Fruit fly (Drosophila melanogaster) whole organism, embryonic: ENCODE measurements around the gene CG15894.

Experiments used
- Antp ChIP-seq: fragments of 200-800 bp; sonication (Bioruptor generic); optimal IDR thresholded peaks from 3 replicates; lab custom pipeline; 2016; ENCODE audit warnings: missing biosample characterization, missing genetic modification characterization
- BtbVII ChIP-seq: fragments of 200-800 bp; sonication (Bioruptor generic); optimal IDR thresholded peaks from 3 replicates; lab custom pipeline; 2017; ENCODE audit warnings: missing biosample characterization, mild to moderate bottlenecking, missing genetic modification characterization
- CG10321 ChIP-seq: fragments of 200-800 bp; sonication (Bioruptor generic); IDR thresholded peaks from 2 replicates; pipeline ENCODE4 v1.3.6; 2022; ENCODE audit warnings: missing biosample characterization, missing genetic modification characterization
- CG11085 ChIP-seq: fragments of 200-800 bp; sonication (Bioruptor generic); IDR thresholded peaks from 2 replicates; pipeline ENCODE4 v1.3.6; 2022; ENCODE audit warnings: missing biosample characterization, missing genetic modification characterization
- CG12299 ChIP-seq: fragments of 200-800 bp; sonication (Bioruptor generic); optimal IDR thresholded peaks from 2 replicates; lab custom pipeline; 2018; ENCODE audit warnings: missing biosample characterization, mild to moderate bottlenecking, missing genetic modification characterization
- CG12659 ChIP-seq: fragments of 200-800 bp; sonication (Bioruptor generic); optimal IDR thresholded peaks from 3 replicates; lab custom pipeline; 2017; ENCODE audit warnings: mild to moderate bottlenecking, missing biosample characterization, missing genetic modification reagents, missing genetic modification characterization
- CG13287 ChIP-seq: fragments of 200-800 bp; sonication (Bioruptor generic); IDR thresholded peaks from 2 replicates; pipeline ENCODE4 v1.3.6; 2022; ENCODE audit warnings: missing biosample characterization, missing genetic modification characterization; ENCODE audit not compliant: partially characterized antibody
- CG13424 ChIP-seq: fragments of 200-800 bp; sonication (Bioruptor generic); optimal IDR thresholded peaks from 2 replicates; lab custom pipeline; 2019; ENCODE audit warnings: missing biosample characterization, mild to moderate bottlenecking, missing genetic modification characterization, moderate library complexity
- CG14860 ChIP-seq: fragments of 200-800 bp; sonication (Bioruptor generic); IDR thresholded peaks from 3 replicates; pipeline ENCODE4 v1.3.6; 2022; ENCODE audit warnings: missing biosample characterization, missing genetic modification characterization; ENCODE audit not compliant: partially characterized antibody
- CG15479 ChIP-seq: fragments of 200-800 bp; sonication (Bioruptor generic); optimal IDR thresholded peaks from 3 replicates; lab custom pipeline; 2019; ENCODE audit warnings: missing biosample characterization, mild to moderate bottlenecking, missing genetic modification characterization, moderate library complexity
- CG16863 ChIP-seq: fragments of 200-800 bp; sonication (Bioruptor generic); optimal IDR thresholded peaks from 3 replicates; lab custom pipeline; 2016; ENCODE audit warnings: missing biosample characterization, missing genetic modification characterization
- CG17359 ChIP-seq: fragments of 200-800 bp; sonication (Bioruptor generic); optimal IDR thresholded peaks from 3 replicates; lab custom pipeline; 2018; ENCODE audit warnings: missing biosample characterization, mild to moderate bottlenecking, missing genetic modification characterization, moderate library complexity
- CG18262 ChIP-seq: fragments of 200-800 bp; optimal IDR thresholded peaks from 3 replicates; lab custom pipeline; 2019; ENCODE audit warnings: missing biosample characterization, mild to moderate bottlenecking, missing genetic modification characterization, moderate library complexity
- CG2678 ChIP-seq: fragments of 200-800 bp; sonication (Bioruptor generic); optimal IDR thresholded peaks from 3 replicates; lab custom pipeline; 2019; ENCODE audit warnings: missing biosample characterization, mild to moderate bottlenecking, missing genetic modification characterization, moderate library complexity
- CG4854 ChIP-seq: fragments of 200-800 bp; sonication (Bioruptor generic); optimal IDR thresholded peaks from 2 replicates; lab custom pipeline; 2016; ENCODE audit warnings: missing biosample characterization, missing genetic modification characterization, inconsistent platforms
- CG5953 ChIP-seq: fragments of 200-800 bp; sonication (Bioruptor generic); IDR thresholded peaks from 2 replicates; pipeline ENCODE4 v1.3.6; 2022; ENCODE audit warnings: missing biosample characterization, missing genetic modification characterization
- CG6683 ChIP-seq: fragments of 200-800 bp; sonication (Bioruptor generic); optimal IDR thresholded peaks from 2 replicates; lab custom pipeline; 2017; ENCODE audit warnings: missing biosample characterization, mild to moderate bottlenecking, missing genetic modification characterization, missing genetic modification reagents
- CG8281 ChIP-seq: fragments of 200-800 bp; sonication (Bioruptor generic); optimal IDR thresholded peaks from 2 replicates; lab custom pipeline; 2018; ENCODE audit warnings: missing biosample characterization, mild to moderate bottlenecking, missing genetic modification characterization, moderate library complexity
- CG8388 ChIP-seq: fragments of 200-800 bp; sonication (Bioruptor generic); optimal IDR thresholded peaks from 2 replicates; lab custom pipeline; 2019; ENCODE audit warnings: missing biosample characterization, mild to moderate bottlenecking, missing genetic modification characterization, moderate library complexity
- CG9797 ChIP-seq: fragments of 200-800 bp; sonication (Bioruptor generic); optimal IDR thresholded peaks from 3 replicates; lab custom pipeline; 2018; ENCODE audit warnings: missing biosample characterization, mild to moderate bottlenecking, missing genetic modification characterization
- CrebB ChIP-seq: fragments of 200-800 bp; sonication (Bioruptor generic); optimal IDR thresholded peaks from 3 replicates; lab custom pipeline; 2018; ENCODE audit warnings: missing biosample characterization, mild to moderate bottlenecking, missing genetic modification characterization
- D19B ChIP-seq: fragments of 200-800 bp; sonication (Bioruptor generic); optimal IDR thresholded peaks from 2 replicates; lab custom pipeline; 2017; ENCODE audit warnings: missing biosample characterization, mild to moderate bottlenecking, missing genetic modification characterization
- Dbx ChIP-seq: fragments of 200-800 bp; sonication (Bioruptor generic); IDR thresholded peaks from 3 replicates; pipeline ENCODE4 v1.3.6; 2022; ENCODE audit warnings: missing biosample characterization, missing genetic modification characterization
- Drgx ChIP-seq: fragments of 200-800 bp; sonication (Bioruptor generic); IDR thresholded peaks from 2 replicates; pipeline ENCODE4 v1.3.6; 2022; ENCODE audit warnings: missing biosample characterization, missing genetic modification characterization
- MESR4 ChIP-seq: fragments of 200-800 bp; sonication (Bioruptor generic); optimal IDR thresholded peaks from 2 replicates; lab custom pipeline; 2018; ENCODE audit warnings: missing biosample characterization, mild to moderate bottlenecking, missing genetic modification characterization, moderate library complexity
- MTF-1 ChIP-seq: fragments of 200-800 bp; sonication (Bioruptor generic); optimal IDR thresholded peaks from 2 replicates; lab custom pipeline; 2018; ENCODE audit warnings: missing biosample characterization, mild to moderate bottlenecking, missing genetic modification characterization, borderline replicate concordance
- Oli ChIP-seq: fragments of 200-800 bp; sonication (Bioruptor generic); optimal IDR thresholded peaks from 2 replicates; lab custom pipeline; 2018; ENCODE audit warnings: missing biosample characterization, mild to moderate bottlenecking, missing genetic modification characterization, moderate library complexity
- Pdp1 ChIP-seq, 2 experiments: fragments of 200-800 bp; sonication (Bioruptor generic); optimal IDR thresholded peaks; 3 replicates each; lab custom pipeline; 2016; ENCODE audit warnings: missing biosample characterization in 2 of 2, missing genetic modification characterization in 2 of 2, mild to moderate bottlenecking in 1 of 2, moderate library complexity in 1 of 2
- Rx ChIP-seq: fragments of 200-800 bp; sonication (Bioruptor generic); IDR thresholded peaks from 2 replicates; pipeline ENCODE4 v1.3.6; 2022; ENCODE audit warnings: missing biosample characterization, missing genetic modification characterization
- Tbp ChIP-seq: fragments of >200 bp; optimal IDR thresholded peaks from 2 replicates; lab custom pipeline; 2018; ENCODE audit warnings: missing biosample characterization, missing genetic modification characterization
- bowl ChIP-seq: fragments of 200-800 bp; sonication (Bioruptor generic); IDR thresholded peaks from 2 replicates; pipeline ENCODE4 v1.3.6; 2022; ENCODE audit warnings: missing biosample characterization, missing genetic modification characterization
- bsh ChIP-seq, 2 experiments: fragments of 200-800 bp; sonication (Bioruptor generic); optimal IDR thresholded peaks; 2 replicates each; lab custom pipeline; 2017 to 2018; ENCODE audit warnings: mild to moderate bottlenecking in 2 of 2, missing biosample characterization in 2 of 2, missing genetic modification characterization in 2 of 2, moderate library complexity in 1 of 2
- caup ChIP-seq: fragments of 200-800 bp; sonication (Bioruptor generic); optimal IDR thresholded peaks from 3 replicates; lab custom pipeline; 2017; ENCODE audit warnings: missing biosample characterization, mild to moderate bottlenecking, missing genetic modification characterization, moderate library complexity; ENCODE audit not compliant: severe bottlenecking
- dan ChIP-seq: fragments of 200-800 bp; sonication (Bioruptor generic); IDR thresholded peaks from 2 replicates; pipeline ENCODE4 v1.3.6; 2022; ENCODE audit warnings: missing biosample characterization, missing genetic modification characterization
- danr ChIP-seq: fragments of 200-800 bp; sonication (Bioruptor generic); IDR thresholded peaks from 2 replicates; pipeline ENCODE4 v1.3.6; 2022; ENCODE audit warnings: missing biosample characterization, missing genetic modification characterization
- dimm ChIP-seq: fragments of 200-800 bp; sonication (Bioruptor generic); IDR thresholded peaks from 2 replicates; pipeline ENCODE4 v1.3.6; 2022; ENCODE audit warnings: missing biosample characterization, missing genetic modification characterization
- emc ChIP-seq: fragments of 200-800 bp; sonication (Bioruptor generic); optimal IDR thresholded peaks from 2 replicates; lab custom pipeline; 2016; ENCODE audit warnings: missing biosample characterization, missing genetic modification characterization
- jigr1 ChIP-seq: fragments of 200-800 bp; sonication (Bioruptor generic); IDR thresholded peaks from 3 replicates; pipeline ENCODE4 v1.3.6; 2022; ENCODE audit warnings: missing biosample characterization, missing genetic modification characterization
- jing ChIP-seq: fragments of 200-800 bp; sonication (Bioruptor generic); optimal IDR thresholded peaks from 2 replicates; lab custom pipeline; 2018; ENCODE audit warnings: missing biosample characterization, mild to moderate bottlenecking, missing genetic modification characterization
- odd ChIP-seq: fragments of 200-800 bp; sonication (Bioruptor generic); optimal IDR thresholded peaks from 2 replicates; lab custom pipeline; 2017; ENCODE audit warnings: missing biosample characterization, mild to moderate bottlenecking, missing genetic modification characterization
- pnt ChIP-seq: fragments of 200-800 bp; sonication (Bioruptor generic); optimal IDR thresholded peaks from 3 replicates; lab custom pipeline; 2016; ENCODE audit warnings: missing biosample characterization, missing genetic modification characterization
- pzg ChIP-seq: fragments of 200-800 bp; sonication (Bioruptor generic); optimal IDR thresholded peaks from 3 replicates; lab custom pipeline; 2018; ENCODE audit warnings: missing biosample characterization, mild to moderate bottlenecking, missing genetic modification characterization, moderate library complexity
- repo ChIP-seq: fragments of 200-800 bp; sonication (Bioruptor generic); optimal IDR thresholded peaks from 2 replicates; lab custom pipeline; 2016; ENCODE audit warnings: missing biosample characterization, missing genetic modification characterization
- scrt ChIP-seq: fragments of 200-800 bp; sonication (Bioruptor generic); optimal IDR thresholded peaks from 2 replicates; lab custom pipeline; 2018; ENCODE audit warnings: missing biosample characterization, mild to moderate bottlenecking, missing genetic modification characterization, moderate library complexity
- sd ChIP-seq: fragments of 200-800 bp; sonication (Bioruptor generic); optimal IDR thresholded peaks from 3 replicates; lab custom pipeline; 2018; ENCODE audit warnings: missing biosample characterization, mild to moderate bottlenecking, missing genetic modification characterization, moderate library complexity
- sens-2 ChIP-seq: fragments of 200-800 bp; sonication (Bioruptor generic); IDR thresholded peaks from 2 replicates; pipeline ENCODE4 v1.3.6; 2022; ENCODE audit warnings: missing biosample characterization, missing genetic modification characterization
- sim ChIP-seq: fragments of 200-800 bp; sonication (Bioruptor generic); IDR thresholded peaks from 2 replicates; pipeline ENCODE4 v1.3.6; 2022; ENCODE audit warnings: missing biosample characterization, missing genetic modification characterization
- slou ChIP-seq: fragments of 200-800 bp; sonication (Bioruptor generic); optimal IDR thresholded peaks from 3 replicates; lab custom pipeline; 2016; ENCODE audit warnings: missing biosample characterization, missing genetic modification characterization
- sob ChIP-seq: fragments of 200-800 bp; sonication (Bioruptor generic); IDR thresholded peaks from 2 replicates; pipeline ENCODE4 v1.3.6; 2022; ENCODE audit warnings: missing biosample characterization, missing genetic modification characterization
- twi ChIP-seq: fragments of 200-800 bp; optimal IDR thresholded peaks from 2 replicates; lab custom pipeline; 2019; ENCODE audit warnings: missing biosample characterization, mild to moderate bottlenecking, missing genetic modification characterization, moderate library complexity

The CG15894 gene

DNA sequence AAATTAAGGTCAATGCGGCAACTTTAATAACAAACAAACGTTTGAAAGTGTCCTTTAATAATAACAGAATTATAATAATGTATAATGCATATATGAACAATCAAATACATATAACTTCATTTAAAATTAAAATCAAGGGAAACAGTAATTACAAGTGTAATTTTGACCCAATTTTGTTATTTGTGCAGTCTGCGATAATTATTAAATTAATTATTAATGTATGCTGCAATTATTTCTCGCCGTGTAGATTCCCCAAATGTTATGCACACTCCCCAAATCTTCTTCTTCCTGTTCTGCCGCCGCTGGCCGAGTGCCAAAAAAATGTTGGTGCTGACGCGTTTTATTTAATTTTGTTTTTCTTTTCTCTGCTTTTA, 44.6 kb downstream of the CG15894 start (continued):
- TF ChIP-seq bsh (GFP tag; optimal IDR thresholded peaks at IDR 0.05; lab: Kevin White, UChicago) (peak in 1 of 2 experiments; percentile 91), D19B (GFP tag; lab: Kevin White, UChicago) (peak; percentile 73), CG18262 (peak; percentile 92), CG16863 (GFP tag; lab: Kevin White, UChicago) (no peak), CG8388 (peak; percentile 88), MTF-1 (GFP tag; lab: Kevin White, UChicago) (peak; percentile 57), BtbVII (GFP tag; lab: Kevin White, UChicago) (peak; percentile 87), Rx (peak; percentile 79), twi (peak; percentile 78), MESR4 (GFP tag; lab: Kevin White, UChicago) (no peak), slou (GFP tag; lab: Kevin White, UChicago) (peak; percentile 52), CG17359 (tag; lab: Kevin White, UChicago) (peak; percentile 89), Tbp (no peak), sim (GFP tag; lab: Robert Waterston, UW) (peak; percentile 52; the same call in 1 of the 2 replicates), pzg (GFP tag; lab: Kevin White, UChicago) (no peak), CG13287 (GFP tag; lab: Robert Waterston, UW) (no peak), repo (GFP tag; lab: Kevin White, UChicago) (no peak), CrebB (tag; lab: Kevin White, UChicago) (peak; percentile 73), CG6683 (GFP tag; lab: Kevin White, UChicago) (peak; percentile 76), Oli (tag; lab: Kevin White, UChicago) (peak; percentile 90), Dbx (GFP tag; lab: Robert Waterston, UW) (peak; percentile 84), dimm (GFP tag; lab: Robert Waterston, UW) (peak; percentile 32; the same call in 1 of the 2 replicates), CG14860 (no peak), CG4854 (GFP tag; lab: Kevin White, UChicago) (peak; percentile 40), CG2678 (peak; percentile 95), jing (GFP tag; lab: Kevin White, UChicago) (peak; percentile 35), Antp (GFP tag; lab: Kevin White, UChicago) (no peak), jigr1 (GFP tag; lab: Robert Waterston, UW) (peak; percentile 43; the same call in 1 of the 3 replicates), CG10321 (GFP tag; lab: Robert Waterston, UW) (peak; percentile 47; the same call in 1 of the 2 replicates), pnt (GFP tag; lab: Kevin White, UChicago) (no peak), CG12299 (tag; lab: Kevin White, UChicago) (peak; percentile 89), sob (GFP tag; lab: Robert Waterston, UW) (peak; percentile 77), sens-2 (GFP tag; lab: Robert Waterston, UW) (peak; percentile 58; the same call in 1 of the 2 replicates), emc (GFP tag; lab: Kevin White, UChicago) (no peak), bowl (GFP tag; lab: Robert Waterston, UW) (no peak), Drgx (peak; percentile 63), CG5953 (peak; percentile 76), dan (no peak), odd (GFP tag; lab: Kevin White, UChicago) (peak; percentile 75), sd (tag; lab: Kevin White, UChicago) (peak; percentile 78), CG11085 (GFP tag; lab: Robert Waterston, UW) (no peak; the same call in 1 of the 2 replicates), scrt (peak; percentile 77), CG12659 (GFP tag; lab: Kevin White, UChicago) (peak; percentile 92), CG13424 (tag; lab: Kevin White, UChicago) (peak; percentile 93), CG9797 (no peak), Pdp1 (GFP tag; optimal IDR thresholded peaks at IDR 0.05; lab: Kevin White, UChicago) (peak in 1 of 2 experiments; percentile 54), CG8281 (peak; percentile 76), caup (peak; percentile 86), danr (GFP tag; lab: Robert Waterston, UW) (peak; percentile 66), CG15479 (GFP tag; lab: Kevin White, UChicago) (no peak)
